Worm (Caenorhabditis elegans): ENCODE data around the gene ccch-1.

- TF ChIP-seq him-1 (tag; optimal IDR thresholded peaks at IDR 0.05): no peak
- TF ChIP-seq W03F9.2 (tag; optimal IDR thresholded peaks at IDR 0.05): no peak
- TF ChIP-seq dao-5 (tag; optimal IDR thresholded peaks at IDR 0.05): no peak
Observed at ce11 chrV:11546795-11547194, 19.2 kb downstream of the ccch-1 start, which contains the start of gene F38B7.11.
